Fruit fly (Drosophila melanogaster) whole organism, embryonic: Measurements from ENCODE around the gene Ctl1.
A peak's percentile ranks its signal among the peaks of the same experiment; 100 is the strongest.

Experiments
- Abd-B ChIP-seq: fragments of 200-800 bp; sonication (Bioruptor generic); optimal IDR thresholded peaks from 2 replicates; lab custom pipeline; 2018; ENCODE audit warnings: missing biosample characterization, mild to moderate bottlenecking, missing genetic modification characterization, moderate library complexity
- CG1024 ChIP-seq: fragments of 200-800 bp; sonication (Bioruptor generic); IDR thresholded peaks from 2 replicates; pipeline ENCODE4 v1.3.6; 2022; ENCODE audit warnings: missing biosample characterization, missing genetic modification characterization
- CG12236 ChIP-seq: fragments of 200-800 bp; sonication (Bioruptor generic); optimal IDR thresholded peaks from 2 replicates; lab custom pipeline; 2016; ENCODE audit warnings: missing biosample characterization, missing genetic modification characterization
- CG14860 ChIP-seq: fragments of 200-800 bp; sonication (Bioruptor generic); IDR thresholded peaks from 3 replicates; pipeline ENCODE4 v1.3.6; 2022; ENCODE audit warnings: missing biosample characterization, missing genetic modification characterization; ENCODE audit not compliant: partially characterized antibody
- CG30403 ChIP-seq: fragments of 200-800 bp; sonication (Bioruptor generic); optimal IDR thresholded peaks from 3 replicates; lab custom pipeline; 2016; ENCODE audit warnings: missing biosample characterization, missing genetic modification characterization
- CG31224 ChIP-seq: fragments of 200-800 bp; sonication (Bioruptor generic); IDR thresholded peaks from 2 replicates; pipeline ENCODE4 v1.3.6; 2022; ENCODE audit warnings: missing biosample characterization, missing genetic modification characterization
- CG33213 ChIP-seq: fragments of 200-800 bp; sonication (Bioruptor generic); optimal IDR thresholded peaks from 3 replicates; lab custom pipeline; 2016; ENCODE audit warnings: missing biosample characterization, missing genetic modification characterization
- CG42726 ChIP-seq: fragments of 200-800 bp; sonication (Bioruptor generic); IDR thresholded peaks from 2 replicates; pipeline ENCODE4 v1.3.6; 2022; ENCODE audit warnings: missing biosample characterization, missing genetic modification characterization; ENCODE audit not compliant: partially characterized antibody
- CG4617 ChIP-seq: fragments of 200-800 bp; sonication (Bioruptor generic); optimal IDR thresholded peaks from 3 replicates; lab custom pipeline; 2016; ENCODE audit warnings: missing biosample characterization, missing genetic modification characterization, borderline replicate concordance
- CG7928 ChIP-seq: fragments of 200-800 bp; sonication (Bioruptor generic); optimal IDR thresholded peaks from 2 replicates; lab custom pipeline; 2017; ENCODE audit warnings: missing biosample characterization, mild to moderate bottlenecking, missing genetic modification characterization
- CG9727 ChIP-seq: fragments of 200-800 bp; sonication (Bioruptor generic); optimal IDR thresholded peaks from 3 replicates; lab custom pipeline; 2017; ENCODE audit warnings: missing biosample characterization, mild to moderate bottlenecking, missing genetic modification characterization
- CkIIα-i1 ChIP-seq: fragments of 200-800 bp; sonication (Bioruptor generic); IDR thresholded peaks from 2 replicates; pipeline ENCODE4 v1.3.6; 2022; ENCODE audit warnings: missing biosample characterization, missing genetic modification characterization
- Fer1 ChIP-seq: fragments of 200-800 bp; sonication (Bioruptor generic); optimal IDR thresholded peaks from 2 replicates; lab custom pipeline; 2017; ENCODE audit warnings: missing biosample characterization, mild to moderate bottlenecking, missing genetic modification characterization
- Gug ChIP-seq: fragments of 200-800 bp; sonication (Bioruptor generic); IDR thresholded peaks from 4 replicates; pipeline ENCODE4 v1.3.6; 2022; ENCODE audit warnings: missing biosample characterization, missing genetic modification characterization
- Hr3 ChIP-seq: fragments of 200-800 bp; sonication (Bioruptor generic); optimal IDR thresholded peaks from 3 replicates; lab custom pipeline; 2016; ENCODE audit warnings: missing biosample characterization, missing genetic modification characterization
- Hr78 ChIP-seq, 2 experiments: fragments of 200-800 bp in 1 of 2; fragments of >200 bp in 1 of 2; sonication (Bioruptor generic) in 1 of 2; optimal IDR thresholded peaks; 2 replicates each; lab custom pipeline; 2017 to 2019; ENCODE audit warnings: missing biosample characterization in 2 of 2, missing genetic modification characterization in 2 of 2, mild to moderate bottlenecking in 1 of 2, moderate library complexity in 1 of 2
- Kr ChIP-seq: fragments of 200-800 bp; sonication (Bioruptor generic); optimal IDR thresholded peaks from 2 replicates; lab custom pipeline; 2017; ENCODE audit warnings: missing biosample characterization, mild to moderate bottlenecking, missing genetic modification characterization
- Lim3 ChIP-seq: fragments of 200-800 bp; sonication (Bioruptor generic); IDR thresholded peaks from 2 replicates; pipeline ENCODE4 v1.3.6; 2022; ENCODE audit warnings: missing biosample characterization, missing genetic modification characterization
- MBD-R2 ChIP-seq: fragments of 200-800 bp; sonication (Bioruptor generic); IDR thresholded peaks from 2 replicates; pipeline ENCODE4 v1.3.6; 2022; ENCODE audit warnings: missing biosample characterization, missing genetic modification characterization
- Med ChIP-seq: fragments of 200-800 bp; sonication (Bioruptor generic); peaks from one replicate; lab custom pipeline; 2016; ENCODE audit warnings: missing biosample characterization, missing genetic modification characterization, mild to moderate bottlenecking, inconsistent platforms, moderate library complexity
- Optix ChIP-seq: fragments of 200-800 bp; sonication (Bioruptor generic); IDR thresholded peaks from 3 replicates; pipeline ENCODE4 v1.3.6; 2022; ENCODE audit warnings: missing biosample characterization, missing genetic modification characterization
- Sin3A ChIP-seq: fragments of >200 bp; optimal IDR thresholded peaks from 2 replicates; lab custom pipeline; 2018
- Ssrp ChIP-seq: fragments of 200-800 bp; sonication (Bioruptor generic); optimal IDR thresholded peaks from 2 replicates; lab custom pipeline; 2018; ENCODE audit warnings: missing biosample characterization, mild to moderate bottlenecking, missing genetic modification characterization, moderate library complexity
- Stat92E ChIP-seq, 3 experiments: fragments of >200 bp in 2 of 3; fragments of 200-800 bp in 1 of 3; sonication (Bioruptor generic) in 1 of 3; optimal IDR thresholded peaks; 2 replicates each; lab custom pipeline; 2017 to 2019; ENCODE audit warnings: missing biosample characterization in 3 of 3, missing genetic modification characterization in 3 of 3, mild to moderate bottlenecking in 1 of 3, moderate library complexity in 1 of 3
- Xrp1 ChIP-seq: fragments of 200-800 bp; sonication (Bioruptor generic); IDR thresholded peaks from 2 replicates; pipeline ENCODE4 v1.3.6; 2022; ENCODE audit warnings: missing biosample characterization, missing genetic modification characterization
- bab2 ChIP-seq: fragments of 200-800 bp; sonication (Bioruptor generic); optimal IDR thresholded peaks from 2 replicates; lab custom pipeline; 2016; ENCODE audit warnings: missing biosample characterization, missing genetic modification characterization
- bbx ChIP-seq: fragments of 200-800 bp; sonication (Bioruptor generic); IDR thresholded peaks from 2 replicates; pipeline ENCODE4 v1.3.6; 2022; ENCODE audit warnings: missing biosample characterization, missing genetic modification characterization; ENCODE audit not compliant: partially characterized antibody
- crp ChIP-seq, 2 experiments: fragments of 200-800 bp; sonication (Bioruptor generic); optimal IDR thresholded peaks; 2 replicates in 1 of 2; 3 replicates in 1 of 2; lab custom pipeline; 2017; ENCODE audit warnings: missing biosample characterization in 2 of 2, missing genetic modification characterization in 2 of 2, mild to moderate bottlenecking in 1 of 2, moderate library complexity in 1 of 2
- dimm ChIP-seq: fragments of 200-800 bp; sonication (Bioruptor generic); IDR thresholded peaks from 2 replicates; pipeline ENCODE4 v1.3.6; 2022; ENCODE audit warnings: missing biosample characterization, missing genetic modification characterization
- gem ChIP-seq: fragments of 200-800 bp; sonication (Bioruptor generic); optimal IDR thresholded peaks from 2 replicates; lab custom pipeline; 2019; ENCODE audit warnings: missing biosample characterization, mild to moderate bottlenecking, missing genetic modification characterization, moderate library complexity
- grau ChIP-seq: fragments of 200-800 bp; optimal IDR thresholded peaks from 3 replicates; lab custom pipeline; 2019; ENCODE audit warnings: missing biosample characterization, mild to moderate bottlenecking, missing genetic modification characterization, moderate library complexity
- hbn ChIP-seq: fragments of 200-800 bp; sonication (Bioruptor generic); IDR thresholded peaks from 2 replicates; pipeline ENCODE4 v1.3.6; 2022; ENCODE audit warnings: missing biosample characterization, missing genetic modification characterization; ENCODE audit not compliant: partially characterized antibody
- ind ChIP-seq: fragments of 200-800 bp; sonication (Bioruptor generic); optimal IDR thresholded peaks from 3 replicates; lab custom pipeline; 2016; ENCODE audit warnings: missing biosample characterization, missing genetic modification characterization
- lmd ChIP-seq: fragments of 200-800 bp; sonication (Bioruptor generic); IDR thresholded peaks from 2 replicates; pipeline ENCODE4 v1.3.6; 2022; ENCODE audit warnings: missing biosample characterization, missing genetic modification characterization
- mirr ChIP-seq: fragments of 200-800 bp; sonication (Bioruptor generic); optimal IDR thresholded peaks from 3 replicates; lab custom pipeline; 2018; ENCODE audit warnings: missing biosample characterization, mild to moderate bottlenecking, missing genetic modification characterization
- pan ChIP-seq, 4 experiments: fragments of >200 bp in 3 of 4; fragments of 200-800 bp in 1 of 4; sonication (Bioruptor generic) in 1 of 4; optimal IDR thresholded peaks in 3 of 4; IDR thresholded peaks in 1 of 4; 2 replicates each; pipeline versions ENCODE4 v1.3.6 to Lab custom; 2017 to 2022; ENCODE audit warnings: missing biosample characterization in 2 of 4, missing genetic modification characterization in 2 of 4, mixed read lengths in 1 of 4
- pzg ChIP-seq: fragments of 200-800 bp; sonication (Bioruptor generic); optimal IDR thresholded peaks from 3 replicates; lab custom pipeline; 2018; ENCODE audit warnings: missing biosample characterization, mild to moderate bottlenecking, missing genetic modification characterization, moderate library complexity
- shn ChIP-seq: fragments of 200-800 bp; sonication (Bioruptor generic); optimal IDR thresholded peaks from 3 replicates; lab custom pipeline; 2016; ENCODE audit warnings: missing biosample characterization, missing genetic modification characterization
- slou ChIP-seq: fragments of 200-800 bp; sonication (Bioruptor generic); optimal IDR thresholded peaks from 3 replicates; lab custom pipeline; 2016; ENCODE audit warnings: missing biosample characterization, missing genetic modification characterization
- sna ChIP-seq: fragments of 200-800 bp; sonication (Bioruptor generic); IDR thresholded peaks from 2 replicates; pipeline ENCODE4 v1.3.6; 2022; ENCODE audit warnings: missing biosample characterization, missing genetic modification characterization; ENCODE audit not compliant: partially characterized antibody
- unpg ChIP-seq: fragments of 200-800 bp; sonication (Bioruptor generic); optimal IDR thresholded peaks from 3 replicates; lab custom pipeline; 2018; ENCODE audit warnings: missing biosample characterization, mild to moderate bottlenecking, missing genetic modification characterization, moderate library complexity

The Ctl1 gene

DNA sequence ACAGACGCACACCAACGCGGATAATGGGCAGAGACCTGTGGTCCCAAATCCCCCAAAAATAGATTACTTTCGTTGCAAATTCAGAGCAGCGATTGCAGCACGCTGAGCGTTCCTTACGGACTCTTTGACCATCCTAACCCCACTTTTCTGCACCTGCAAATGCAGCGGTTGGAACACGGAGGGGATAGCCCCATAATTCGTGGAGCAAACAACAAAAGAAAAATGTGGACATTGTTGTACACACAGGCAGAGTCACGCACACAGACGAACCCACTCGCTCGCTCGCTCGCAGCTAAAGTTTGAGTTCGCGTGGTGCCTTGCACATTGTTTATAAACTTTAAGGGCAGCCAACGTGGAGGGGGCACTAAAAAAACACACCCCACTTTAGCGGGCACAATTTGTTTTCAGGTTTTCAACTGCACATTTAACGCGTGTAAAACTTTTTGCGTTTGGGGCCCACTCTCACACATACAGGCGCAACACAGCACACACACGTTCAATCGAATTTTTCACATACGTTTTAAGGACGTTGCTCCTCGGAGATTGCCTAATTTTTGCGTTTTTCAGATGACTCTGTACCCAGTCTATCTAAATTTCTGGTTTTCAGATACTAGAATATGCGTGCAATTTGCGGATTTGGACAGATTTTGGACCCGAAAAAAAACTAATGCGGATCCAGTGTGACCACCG lies 24.0 kb upstream of the Ctl1 start (continued):
- TF ChIP-seq lmd (GFP tag; lab: Robert Waterston, UW) (0 out of 2 replicates have a peak, but pooled peaks have one; percentile 12), bab2 (GFP tag; lab: Kevin White, UChicago) (no peak), crp (GFP tag; optimal IDR thresholded peaks at IDR 0.05; lab: Kevin White, UChicago) (no peak), Kr (no peak), CG14860 (GFP tag; lab: Robert Waterston, UW) (0 out of 3 replicates have a peak, but pooled peaks have one; percentile 20), Sin3A (lab: Kevin White, UChicago) (no peak), shn (GFP tag; lab: Kevin White, UChicago) (no peak), CG42726 (GFP tag; lab: Robert Waterston, UW) (no peak), Optix (GFP tag; lab: Robert Waterston, UW) (no peak), CG33213 (no peak), Abd-B (GFP tag; lab: Kevin White, UChicago) (no peak), unpg (GFP tag; lab: Kevin White, UChicago) (no peak), CG12236 (GFP tag; lab: Kevin White, UChicago) (no peak), Fer1 (GFP tag; lab: Kevin White, UChicago) (no peak), slou (no peak), Ssrp (tag; lab: Kevin White, UChicago) (no peak), pan (optimal IDR thresholded peaks at IDR 0.05; lab: Kevin White, UChicago) (no peak), pan (GFP tag; optimal IDR thresholded peaks at IDR 0.05 in 1 of 2, IDR thresholded peaks at IDR 0.05 in 1 of 2) (peak in 1 of 2 experiments; percentile 25), Hr3 (no peak), CkIIα-i1 (no peak), dimm (no peak), Gug (no peak), Med (peak; percentile 20), CG4617 (GFP tag; lab: Kevin White, UChicago) (peak; percentile 46), ind (no peak), Xrp1 (GFP tag; lab: Robert Waterston, UW) (no peak), CG9727 (GFP tag; lab: Kevin White, UChicago) (no peak), bbx (GFP tag; lab: Robert Waterston, UW) (0 out of 2 replicates have a peak, but pooled peaks have one; percentile 14), grau (tag; lab: Kevin White, UChicago) (no peak), sna (GFP tag; lab: Robert Waterston, UW) (0 out of 2 replicates have a peak, but pooled peaks have one; percentile 18), mirr (GFP tag; lab: Kevin White, UChicago) (no peak), CG7928 (GFP tag; lab: Kevin White, UChicago) (no peak), CG30403 (GFP tag; lab: Kevin White, UChicago) (no peak), MBD-R2 (GFP tag; lab: Robert Waterston, UW) (peak; percentile 26), Hr78 (GFP tag; optimal IDR thresholded peaks at IDR 0.05; lab: Kevin White, UChicago) (peak in 1 of 2 experiments; percentile 54), CG31224 (no peak), Lim3 (GFP tag; lab: Robert Waterston, UW) (no peak), CG1024 (GFP tag; lab: Robert Waterston, UW) (no peak), Stat92E (GFP tag; optimal IDR thresholded peaks at IDR 0.05; lab: Kevin White, UChicago) (no peak), gem (tag; lab: Kevin White, UChicago) (no peak), pzg (peak; percentile 22), hbn (no peak)
